Fruit fly (Drosophila melanogaster) whole organism, embryonic: Measurements from ENCODE around the gene tws.

Experiments used
- Atf3 ChIP-seq: fragments of 200-800 bp; sonication (Bioruptor generic); optimal IDR thresholded peaks from 3 replicates; lab custom pipeline; 2016; ENCODE audit warnings: missing biosample characterization, missing genetic modification characterization
- CG10979 ChIP-seq: fragments of 200-800 bp; sonication (Bioruptor generic); optimal IDR thresholded peaks from 2 replicates; lab custom pipeline; 2018; ENCODE audit warnings: missing biosample characterization, mild to moderate bottlenecking, missing genetic modification characterization, moderate library complexity
- CG11085 ChIP-seq: fragments of 200-800 bp; sonication (Bioruptor generic); IDR thresholded peaks from 2 replicates; pipeline ENCODE4 v1.3.6; 2022; ENCODE audit warnings: missing biosample characterization, missing genetic modification characterization
- CG13123 ChIP-seq: fragments of 200-800 bp; sonication (Bioruptor generic); optimal IDR thresholded peaks from 2 replicates; lab custom pipeline; 2016; ENCODE audit warnings: missing biosample characterization, missing genetic modification characterization
- CG13296 ChIP-seq: fragments of 200-800 bp; sonication (Bioruptor generic); optimal IDR thresholded peaks from 3 replicates; lab custom pipeline; 2018; ENCODE audit warnings: missing biosample characterization, mild to moderate bottlenecking, missing genetic modification characterization
- CG13624 ChIP-seq: fragments of 200-800 bp; sonication (Bioruptor generic); optimal IDR thresholded peaks from 2 replicates; lab custom pipeline; 2016; ENCODE audit warnings: missing biosample characterization, missing genetic modification characterization
- CG13775 ChIP-seq: fragments of 200-800 bp; sonication (Bioruptor generic); optimal IDR thresholded peaks from 3 replicates; lab custom pipeline; 2017; ENCODE audit warnings: missing biosample characterization, mild to moderate bottlenecking, missing genetic modification characterization
- CG15073 ChIP-seq: fragments of 200-800 bp; sonication (Bioruptor generic); optimal IDR thresholded peaks from 2 replicates; lab custom pipeline; 2016; ENCODE audit warnings: missing biosample characterization, missing genetic modification characterization
- CG2202 ChIP-seq: fragments of 200-800 bp; sonication (Bioruptor generic); optimal IDR thresholded peaks from 2 replicates; lab custom pipeline; 2018; ENCODE audit warnings: missing biosample characterization, mild to moderate bottlenecking, missing genetic modification characterization
- CG3281 ChIP-seq: fragments of 200-800 bp; sonication (Bioruptor generic); optimal IDR thresholded peaks from 3 replicates; lab custom pipeline; 2017; ENCODE audit warnings: missing biosample characterization, mild to moderate bottlenecking, missing genetic modification characterization
- CG42726 ChIP-seq: fragments of 200-800 bp; sonication (Bioruptor generic); IDR thresholded peaks from 2 replicates; pipeline ENCODE4 v1.3.6; 2022; ENCODE audit warnings: missing biosample characterization, missing genetic modification characterization; ENCODE audit not compliant: partially characterized antibody
- CG4282 ChIP-seq: fragments of 200-800 bp; sonication (Bioruptor generic); optimal IDR thresholded peaks from 2 replicates; lab custom pipeline; 2016; ENCODE audit warnings: missing biosample characterization, missing genetic modification characterization
- CG4360 ChIP-seq: fragments of 200-800 bp; sonication (Bioruptor generic); IDR thresholded peaks from 2 replicates; pipeline ENCODE4 v1.3.6; 2022; ENCODE audit warnings: missing biosample characterization, missing genetic modification characterization
- CG4424 ChIP-seq: fragments of 200-800 bp; sonication (Bioruptor generic); optimal IDR thresholded peaks from 3 replicates; lab custom pipeline; 2016; ENCODE audit warnings: missing biosample characterization, missing genetic modification characterization
- CG4707 ChIP-seq: fragments of 200-800 bp; sonication (Bioruptor generic); optimal IDR thresholded peaks from 2 replicates; lab custom pipeline; 2018; ENCODE audit warnings: missing biosample characterization, mild to moderate bottlenecking, missing genetic modification characterization, moderate library complexity
- CG6813 ChIP-seq: fragments of 200-800 bp; sonication (Bioruptor generic); optimal IDR thresholded peaks from 2 replicates; lab custom pipeline; 2017; ENCODE audit warnings: missing biosample characterization, missing genetic modification characterization, mild to moderate bottlenecking, moderate library complexity, missing genetic modification reagents
- CG8924 ChIP-seq: fragments of 200-800 bp; optimal IDR thresholded peaks from 3 replicates; lab custom pipeline; 2019; ENCODE audit warnings: missing biosample characterization, mild to moderate bottlenecking, missing genetic modification characterization, moderate library complexity
- Chrac-16 ChIP-seq: fragments of 200-800 bp; sonication (Bioruptor generic); optimal IDR thresholded peaks from 3 replicates; lab custom pipeline; 2016; ENCODE audit warnings: missing biosample characterization, missing genetic modification characterization
- CoRest ChIP-seq: fragments of 200-800 bp; sonication (Bioruptor generic); optimal IDR thresholded peaks from 3 replicates; lab custom pipeline; 2018; ENCODE audit warnings: missing biosample characterization, mild to moderate bottlenecking, missing genetic modification characterization, moderate library complexity
- D ChIP-seq, 2 experiments: fragments of 200-800 bp in 1 of 2; fragments of >200 bp in 1 of 2; sonication (Bioruptor generic) in 1 of 2; optimal IDR thresholded peaks; 2 replicates in 1 of 2; 3 replicates in 1 of 2; lab custom pipeline; 2017; ENCODE audit warnings: mild to moderate bottlenecking in 1 of 2, missing biosample characterization in 1 of 2, missing genetic modification characterization in 1 of 2, missing genetic modification reagents in 1 of 2
- Drgx ChIP-seq: fragments of 200-800 bp; sonication (Bioruptor generic); IDR thresholded peaks from 2 replicates; pipeline ENCODE4 v1.3.6; 2022; ENCODE audit warnings: missing biosample characterization, missing genetic modification characterization
- Elba2 ChIP-seq: fragments of 200-800 bp; sonication (Bioruptor generic); optimal IDR thresholded peaks from 3 replicates; lab custom pipeline; 2016; ENCODE audit warnings: missing biosample characterization, missing genetic modification characterization
- Gsc ChIP-seq: fragments of 200-800 bp; sonication (Bioruptor generic); IDR thresholded peaks from 2 replicates; pipeline ENCODE4 v1.3.6; 2022; ENCODE audit warnings: missing biosample characterization, missing genetic modification characterization
- H2.0 ChIP-seq: fragments of 200-800 bp; sonication (Bioruptor generic); IDR thresholded peaks from 2 replicates; pipeline ENCODE4 v1.3.6; 2022; ENCODE audit warnings: missing biosample characterization, missing genetic modification characterization
- Hmr ChIP-seq: fragments of 200-800 bp; sonication (Bioruptor generic); optimal IDR thresholded peaks from 3 replicates; lab custom pipeline; 2017; ENCODE audit warnings: mild to moderate bottlenecking, missing biosample characterization, missing genetic modification reagents, missing genetic modification characterization
- Lim3 ChIP-seq: fragments of 200-800 bp; sonication (Bioruptor generic); IDR thresholded peaks from 2 replicates; pipeline ENCODE4 v1.3.6; 2022; ENCODE audit warnings: missing biosample characterization, missing genetic modification characterization
- MESR4 ChIP-seq: fragments of 200-800 bp; sonication (Bioruptor generic); optimal IDR thresholded peaks from 2 replicates; lab custom pipeline; 2018; ENCODE audit warnings: missing biosample characterization, mild to moderate bottlenecking, missing genetic modification characterization, moderate library complexity
- Mes4 ChIP-seq: fragments of 200-800 bp; sonication (Bioruptor generic); optimal IDR thresholded peaks from 2 replicates; lab custom pipeline; 2016; ENCODE audit warnings: missing biosample characterization, missing genetic modification characterization
- Mrtf ChIP-seq: fragments of 200-800 bp; sonication (Bioruptor generic); IDR thresholded peaks from 3 replicates; pipeline ENCODE4 v1.3.6; 2022; ENCODE audit warnings: missing biosample characterization, missing genetic modification characterization
- Usf ChIP-seq: fragments of 200-800 bp; sonication (Bioruptor generic); optimal IDR thresholded peaks from 2 replicates; lab custom pipeline; 2017; ENCODE audit warnings: missing genotype, missing biosample characterization, missing genetic modification characterization
- al ChIP-seq: fragments of 200-800 bp; sonication (Bioruptor generic); IDR thresholded peaks from 2 replicates; pipeline ENCODE4 v1.3.6; 2022; ENCODE audit warnings: missing biosample characterization, missing genetic modification characterization
- ap ChIP-seq: fragments of 200-800 bp; sonication (Bioruptor generic); IDR thresholded peaks from 2 replicates; pipeline ENCODE4 v1.3.6; 2022; ENCODE audit warnings: missing biosample characterization, missing genetic modification characterization
- bcd ChIP-seq: fragments of 200-800 bp; sonication (Bioruptor generic); optimal IDR thresholded peaks from 2 replicates; lab custom pipeline; 2017; ENCODE audit warnings: missing biosample characterization, mild to moderate bottlenecking, missing genetic modification characterization
- chif ChIP-seq, 2 experiments: fragments of 200-800 bp; sonication (Bioruptor generic); optimal IDR thresholded peaks; 3 replicates each; lab custom pipeline; 2016; ENCODE audit warnings: missing biosample characterization in 2 of 2, missing genetic modification characterization in 2 of 2
- chm ChIP-seq: fragments of 200-800 bp; sonication (Bioruptor generic); IDR thresholded peaks from 2 replicates; pipeline ENCODE4 v1.3.6; 2022; ENCODE audit warnings: missing biosample characterization, missing genetic modification characterization
- dimm ChIP-seq: fragments of 200-800 bp; sonication (Bioruptor generic); IDR thresholded peaks from 2 replicates; pipeline ENCODE4 v1.3.6; 2022; ENCODE audit warnings: missing biosample characterization, missing genetic modification characterization
- gcm ChIP-seq: fragments of 200-800 bp; sonication (Bioruptor generic); optimal IDR thresholded peaks from 2 replicates; lab custom pipeline; 2019; ENCODE audit warnings: missing biosample characterization, mild to moderate bottlenecking, missing genetic modification characterization, moderate library complexity
- gcm2 ChIP-seq: fragments of 200-800 bp; sonication (Bioruptor generic); optimal IDR thresholded peaks from 2 replicates; lab custom pipeline; 2016; ENCODE audit warnings: missing biosample characterization, missing genetic modification characterization
- gsb-n ChIP-seq: fragments of 200-800 bp; sonication (Bioruptor generic); optimal IDR thresholded peaks from 3 replicates; lab custom pipeline; 2018; ENCODE audit warnings: missing biosample characterization, mild to moderate bottlenecking, missing genetic modification characterization
- h ChIP-seq: fragments of >200 bp; optimal IDR thresholded peaks from 2 replicates; lab custom pipeline; 2017
- ham ChIP-seq: fragments of 200-800 bp; sonication (Bioruptor generic); IDR thresholded peaks from 2 replicates; pipeline ENCODE4 v1.3.6; 2022; ENCODE audit warnings: missing biosample characterization, missing genetic modification characterization
- hbn ChIP-seq: fragments of 200-800 bp; sonication (Bioruptor generic); IDR thresholded peaks from 2 replicates; pipeline ENCODE4 v1.3.6; 2022; ENCODE audit warnings: missing biosample characterization, missing genetic modification characterization; ENCODE audit not compliant: partially characterized antibody
- knrl ChIP-seq: fragments of 200-800 bp; sonication (Bioruptor generic); IDR thresholded peaks from 3 replicates; pipeline ENCODE4 v1.3.6; 2022; ENCODE audit warnings: missing biosample characterization, missing genetic modification characterization; ENCODE audit not compliant: partially characterized antibody
- lilli ChIP-seq: fragments of 200-800 bp; sonication (Bioruptor generic); optimal IDR thresholded peaks from 3 replicates; lab custom pipeline; 2016; ENCODE audit warnings: missing biosample characterization, missing genetic modification characterization
- pan ChIP-seq, 4 experiments: fragments of >200 bp in 3 of 4; fragments of 200-800 bp in 1 of 4; sonication (Bioruptor generic) in 1 of 4; optimal IDR thresholded peaks in 3 of 4; IDR thresholded peaks in 1 of 4; 2 replicates each; pipeline versions ENCODE4 v1.3.6 to Lab custom; 2017 to 2022; ENCODE audit warnings: missing biosample characterization in 2 of 4, missing genetic modification characterization in 2 of 4, mixed read lengths in 1 of 4
- repo ChIP-seq: fragments of 200-800 bp; sonication (Bioruptor generic); optimal IDR thresholded peaks from 2 replicates; lab custom pipeline; 2016; ENCODE audit warnings: missing biosample characterization, missing genetic modification characterization
- shn ChIP-seq: fragments of 200-800 bp; sonication (Bioruptor generic); optimal IDR thresholded peaks from 3 replicates; lab custom pipeline; 2016; ENCODE audit warnings: missing biosample characterization, missing genetic modification characterization
- slbo ChIP-seq: fragments of 200-800 bp; sonication (Bioruptor generic); IDR thresholded peaks from 2 replicates; pipeline ENCODE4 v1.3.6; 2022; ENCODE audit warnings: missing biosample characterization, missing genetic modification characterization

tws gene

DNA sequence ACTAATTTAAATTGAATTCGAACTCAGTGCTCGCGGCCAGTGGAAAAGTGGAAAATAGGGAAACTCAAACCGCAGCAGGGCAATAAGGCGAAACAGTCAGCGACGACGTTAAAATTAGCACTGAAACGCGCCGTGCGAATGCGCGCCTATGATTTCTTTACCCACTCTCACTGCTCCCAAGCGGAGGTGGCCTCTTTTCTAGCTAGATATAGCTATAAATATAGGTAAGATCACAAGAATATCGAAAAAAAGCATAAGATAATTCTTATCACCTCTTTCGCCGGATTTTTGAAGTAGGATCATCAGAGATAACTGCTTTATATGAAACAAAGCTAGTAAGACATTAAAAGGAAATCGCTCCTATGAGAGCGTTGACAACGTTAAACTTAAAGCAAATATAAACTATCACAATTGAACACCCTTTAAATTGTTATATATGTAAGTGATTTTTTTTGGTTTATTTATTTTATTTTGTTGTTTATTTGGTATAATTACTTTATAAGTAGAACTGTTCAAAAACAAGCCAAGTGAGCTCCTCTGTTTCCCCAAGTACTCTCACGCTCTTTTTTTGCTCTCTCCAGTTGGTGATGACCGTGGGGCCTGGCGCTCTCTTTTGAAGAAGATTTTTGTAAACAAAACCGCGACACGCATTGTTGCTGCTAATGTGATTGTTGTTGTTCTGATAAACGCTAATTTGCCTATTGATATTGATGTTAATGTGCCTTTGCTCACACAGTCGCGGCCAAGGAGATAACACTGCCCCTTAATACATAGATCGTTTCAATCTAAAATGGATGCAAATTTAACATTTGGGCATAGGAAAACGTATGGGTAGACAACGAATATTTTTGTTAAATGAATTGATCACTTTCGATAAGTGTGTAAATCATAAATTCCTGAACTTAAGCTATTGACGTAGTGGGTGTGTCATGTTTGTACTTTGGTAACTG is at the start of gene tws (continued):
- TF ChIP-seq CG4282 (GFP tag; lab: Kevin White, UChicago) (no peak), Mrtf (GFP tag; lab: Robert Waterston, UW) (0 out of 3 replicates have a peak, but pooled peaks have one; percentile 48), CG4424 (GFP tag; lab: Kevin White, UChicago) (peak; percentile 43), CG4707 (GFP tag; lab: Kevin White, UChicago) (peak; percentile 6), gcm2 (GFP tag; lab: Kevin White, UChicago) (peak; percentile 2), Gsc (GFP tag; lab: Robert Waterston, UW) (no peak), chm (GFP tag; lab: Robert Waterston, UW) (0 out of 2 replicates have a peak, but pooled peaks have one; percentile 46), gsb-n (tag; lab: Kevin White, UChicago) (no peak), repo (GFP tag; lab: Kevin White, UChicago) (no peak), H2.0 (GFP tag; lab: Robert Waterston, UW) (0 out of 2 replicates have a peak, but pooled peaks have one; percentile 24), CG8924 (tag; lab: Kevin White, UChicago) (peak; percentile 47), Mes4 (GFP tag; lab: Kevin White, UChicago) (peak; percentile 12), Hmr (GFP tag; lab: Kevin White, UChicago) (peak; percentile 58), CG11085 (GFP tag; lab: Robert Waterston, UW) (no peak), CG13123 (GFP tag; lab: Kevin White, UChicago) (no peak), CG15073 (GFP tag; lab: Kevin White, UChicago) (no peak), bcd (GFP tag; lab: Kevin White, UChicago) (peak; percentile 40), lilli (GFP tag; lab: Kevin White, UChicago) (peak; percentile 44), D (optimal IDR thresholded peaks at IDR 0.05; lab: Kevin White, UChicago) (no peak), D (GFP tag; optimal IDR thresholded peaks at IDR 0.05; lab: Kevin White, UChicago) (peak; percentile 42), Lim3 (no peak), CG13296 (GFP tag; lab: Kevin White, UChicago) (peak; percentile 10), slbo (GFP tag; lab: Robert Waterston, UW) (peak; percentile 69), h (lab: Kevin White, UChicago) (no peak), CG2202 (tag; lab: Kevin White, UChicago) (no peak), dimm (GFP tag; lab: Robert Waterston, UW) (no peak), Atf3 (GFP tag; lab: Kevin White, UChicago) (no peak), CG6813 (GFP tag; lab: Kevin White, UChicago) (no peak), CoRest (peak; percentile 66), CG3281 (GFP tag; lab: Kevin White, UChicago) (peak; percentile 72), al (GFP tag; lab: Robert Waterston, UW) (0 out of 2 replicates have a peak, but pooled peaks have one; percentile 37), Usf (GFP tag; lab: Kevin White, UChicago) (no peak), CG10979 (tag; lab: Kevin White, UChicago) (peak; percentile 29), CG13624 (peak; percentile 41), shn (GFP tag; lab: Kevin White, UChicago) (peak; percentile 3), CG42726 (no peak), CG4360 (GFP tag; lab: Robert Waterston, UW) (peak; percentile 71), MESR4 (GFP tag; lab: Kevin White, UChicago) (peak; percentile 14), hbn (GFP tag; lab: Robert Waterston, UW) (no peak), knrl (no peak), Chrac-16 (GFP tag; lab: Kevin White, UChicago) (no peak), CG13775 (peak; percentile 37), Drgx (GFP tag; lab: Robert Waterston, UW) (peak; percentile 39; the same call in 1 of the 2 replicates), ham (GFP tag; lab: Robert Waterston, UW) (no peak), Elba2 (GFP tag; lab: Kevin White, UChicago) (no peak), gcm (GFP tag; lab: Kevin White, UChicago) (peak; percentile 18), pan (optimal IDR thresholded peaks at IDR 0.05; lab: Kevin White, UChicago) (no peak), pan (GFP tag; optimal IDR thresholded peaks at IDR 0.05 in 1 of 2, IDR thresholded peaks at IDR 0.05 in 1 of 2) (peak in 1 of 2 experiments; percentile 76), ap (no peak), chif (GFP tag; optimal IDR thresholded peaks at IDR 0.05; lab: Kevin White, UChicago) (peak; percentile 15 to 41)
